Fruit fly (Drosophila melanogaster): ENCODE measurements around the gene Phae1.

Phae1 gene

dm6 chr2L:12114159-12114558 is 4.9 kb downstream of the Phae1 start, which contains the start of gene CG17211:
TSS of gene CG17211 (plus strand) at chr2L:12114360.
- TF ChIP-seq psq (optimal IDR thresholded peaks at IDR 0.05) (no peak), Myc (optimal IDR thresholded peaks at IDR 0.05) (no peak), ttk (optimal IDR thresholded peaks at IDR 0.05) (no peak), insv (optimal IDR thresholded peaks at IDR 0.05) (no peak)

dm6 chr2L:12115809-12116208 is 6.6 kb downstream of the Phae1 start:
- TF ChIP-seq ttk (optimal IDR thresholded peaks at IDR 0.05), result no peak
- TF ChIP-seq insv (optimal IDR thresholded peaks at IDR 0.05), result no peak
- no peak for TF ChIP-seq Sin3A (optimal IDR thresholded peaks at IDR 0.05)
- TF ChIP-seq h (optimal IDR thresholded peaks at IDR 0.05), result no peak
- no peak for TF ChIP-seq psq (optimal IDR thresholded peaks at IDR 0.05)
- TF ChIP-seq Myc (optimal IDR thresholded peaks at IDR 0.05), result no peak

- TF ChIP-seq h (optimal IDR thresholded peaks at IDR 0.05) (no peak), ttk (optimal IDR thresholded peaks at IDR 0.05) (no peak)
Measured at dm6 chr2L:12120000-12120399, 10.8 kb downstream of the Phae1 start.

dm6 chr2L:12133275-12134124 is 24.3 kb downstream of the Phae1 start, which contains the start of gene rho-6:
TSS of gene rho-6 (minus strand) at chr2L:12133411.
- TF ChIP-seq Sin3A (optimal IDR thresholded peaks at IDR 0.05) (no peak), insv (optimal IDR thresholded peaks at IDR 0.05) (no peak), psq (optimal IDR thresholded peaks at IDR 0.05) (no peak), h (optimal IDR thresholded peaks at IDR 0.05) (no peak), ttk (optimal IDR thresholded peaks at IDR 0.05) (no peak), Myc (optimal IDR thresholded peaks at IDR 0.05) (no peak)

- no peak for TF ChIP-seq insv (optimal IDR thresholded peaks at IDR 0.05)
- no peak for TF ChIP-seq Myc (optimal IDR thresholded peaks at IDR 0.05)
- no peak for TF ChIP-seq psq (optimal IDR thresholded peaks at IDR 0.05)
- no peak for TF ChIP-seq Sin3A (optimal IDR thresholded peaks at IDR 0.05)
- TF ChIP-seq ttk (optimal IDR thresholded peaks at IDR 0.05), result no peak
- no peak for TF ChIP-seq h (optimal IDR thresholded peaks at IDR 0.05)
Measured at dm6 chr2L:12134125-12134378, 24.8 kb downstream of the Phae1 start.

dm6 chr2L:12137708-12138107 is 28.5 kb downstream of the Phae1 start, which contains the start of gene Gr33a:
TSS of gene Gr33a (plus strand) at chr2L:12138008.
- no peak for TF ChIP-seq insv (optimal IDR thresholded peaks at IDR 0.05)
- TF ChIP-seq ttk (optimal IDR thresholded peaks at IDR 0.05), result no peak
- TF ChIP-seq psq (optimal IDR thresholded peaks at IDR 0.05), result no peak

dm6 chr2L:12142439-12142838 is 33.2 kb downstream of the Phae1 start, which contains the start of gene CG31760:
TSS of gene CG31760 (plus strand) at chr2L:12142780.
- TF ChIP-seq psq (optimal IDR thresholded peaks at IDR 0.05) (no peak), h (optimal IDR thresholded peaks at IDR 0.05) (no peak), Sin3A (optimal IDR thresholded peaks at IDR 0.05) (no peak), insv (optimal IDR thresholded peaks at IDR 0.05) (no peak), Myc (optimal IDR thresholded peaks at IDR 0.05) (no peak), ttk (optimal IDR thresholded peaks at IDR 0.05) (no peak)

Data from Kc167 (cell line).